Fruit fly (Drosophila melanogaster) whole organism, pupa: ENCODE data around the gene CG17198.

Experiments used
- CG8301 ChIP-seq: fragments of 200-800 bp; sonication (Bioruptor generic); optimal IDR thresholded peaks from 2 replicates; lab custom pipeline; 2018; ENCODE audit warnings: missing biosample characterization, mild to moderate bottlenecking, missing genetic modification characterization
- Snoo ChIP-seq: fragments of 200-800 bp; sonication (Bioruptor generic); optimal IDR thresholded peaks from 3 replicates; lab custom pipeline; 2017; ENCODE audit warnings: missing biosample characterization, mild to moderate bottlenecking, missing genetic modification characterization, inconsistent platforms

dm6 chr3R:25790371-25790770 is 15.2 kb upstream of the CG17198 start, which contains the start of gene CG31093:
- TF ChIP-seq CG8301 (tag; lab: Kevin White, UChicago) (no peak), Snoo (tag; lab: Kevin White, UChicago) (no peak)
